Worm (Caenorhabditis elegans): ENCODE results near the gene Y105C5B.1.

ce11 chrIV:15878262-15878661, 7.8 kb downstream of the Y105C5B.1 start:
- TF ChIP-seq B0019.2 (GFP tag; conservative IDR thresholded peaks at IDR 0.05) (no peak), ama-1 (optimal IDR thresholded peaks at IDR 0.05) (no peak), ama-1 (GFP tag; optimal IDR thresholded peaks at IDR 0.05) (no peak), snpc-4 (GFP tag; optimal IDR thresholded peaks at IDR 0.05) (peak; percentile 7), snpc-4 (tag; optimal IDR thresholded peaks at IDR 0.05) (no peak), F55B11.4 (tag; optimal IDR thresholded peaks at IDR 0.05; ENCODE audit: borderline replicate concordance, insufficient read depth) (no peak), lag-1 (GFP tag; IDR thresholded peaks at IDR 0.05) (no peak), ekl-4 (GFP tag; IDR thresholded peaks at IDR 0.05) (no peak), B0336.3 (GFP tag; IDR thresholded peaks at IDR 0.05) (no peak), ceh-58 (GFP tag; IDR thresholded peaks at IDR 0.05) (no peak), unc-62 (GFP tag; optimal IDR thresholded peaks at IDR 0.05) (no peak), hlh-26 (GFP tag; conservative IDR thresholded peaks at IDR 0.05) (no peak)

Data from whole organism, young adult.